Fruit fly (Drosophila melanogaster): ENCODE results near the gene CG10958.

The CG10958 gene

DNA sequence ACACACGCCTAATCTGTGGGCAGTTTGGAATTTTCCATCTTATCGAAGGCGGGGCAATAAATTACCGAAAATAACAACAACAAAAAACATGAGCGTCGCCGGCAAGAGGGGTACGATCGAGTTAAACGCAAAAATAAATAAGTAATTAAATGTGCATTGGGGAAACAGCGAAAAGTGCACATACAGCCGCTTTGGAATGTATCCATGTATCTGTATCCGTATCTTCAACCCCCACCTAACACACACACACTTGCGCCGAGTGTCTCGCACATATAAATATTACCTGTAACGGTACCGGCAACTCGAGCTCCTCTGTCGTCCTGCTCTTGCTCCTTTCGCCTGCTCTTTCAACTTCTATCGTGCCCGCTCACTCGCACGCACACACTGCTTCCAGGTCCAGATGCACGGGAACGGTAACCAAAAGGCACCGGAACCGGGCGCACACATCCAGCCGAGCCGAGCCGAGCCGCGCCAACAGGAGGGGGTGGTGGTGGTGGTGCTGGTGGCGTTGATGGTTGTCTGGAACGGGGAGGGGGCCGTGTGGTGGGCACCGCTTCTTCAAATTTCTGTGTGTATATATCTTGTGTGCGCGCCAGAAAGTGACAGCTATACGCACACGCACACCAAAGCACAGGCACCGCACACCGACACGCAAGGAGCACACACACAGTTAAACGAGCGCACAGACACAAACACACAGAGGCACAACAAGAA lies 9.4 kb downstream of the CG10958 start (continued):
- no peak for TF ChIP-seq CG17359 (tag; optimal IDR thresholded peaks at IDR 0.05)
- no peak for TF ChIP-seq oc (tag; optimal IDR thresholded peaks at IDR 0.05)
- TF ChIP-seq CG1832 (GFP tag; optimal IDR thresholded peaks at IDR 0.05) = peak; percentile 91
- TF ChIP-seq CG11085 (GFP tag; IDR thresholded peaks at IDR 0.05) = no peak
- TF ChIP-seq E2f2 (GFP tag; IDR thresholded peaks at IDR 0.05) = no peak
- no peak for TF ChIP-seq CG18262 (tag; optimal IDR thresholded peaks at IDR 0.05)
- 0 out of 2 replicates have a peak, but pooled peaks have one; percentile 8 for TF ChIP-seq unc-4 (GFP tag; IDR thresholded peaks at IDR 0.05; ENCODE audit: partially characterized antibody)
- peak; percentile 31 for TF ChIP-seq bcd (GFP tag; optimal IDR thresholded peaks at IDR 0.05)
- TF ChIP-seq Bteb2 (GFP tag; optimal IDR thresholded peaks at IDR 0.05) = no peak
- TF ChIP-seq D19B (GFP tag; optimal IDR thresholded peaks at IDR 0.05) = no peak
- TF ChIP-seq CG33557 (GFP tag; optimal IDR thresholded peaks at IDR 0.05) = no peak
- TF ChIP-seq HmgD (GFP tag; optimal IDR thresholded peaks at IDR 0.05) = peak; percentile 11
- TF ChIP-seq Camta (GFP tag; optimal IDR thresholded peaks at IDR 0.05) = no peak
- TF ChIP-seq Xbp1 (GFP tag; optimal IDR thresholded peaks at IDR 0.05) = peak; percentile 16
- no peak; the same call in 1 of the 2 replicates for TF ChIP-seq CG4730 (GFP tag; IDR thresholded peaks at IDR 0.05)
- peak; percentile 41; the same call in 1 of the 2 replicates for TF ChIP-seq slbo (GFP tag; IDR thresholded peaks at IDR 0.05)
- peak; percentile 19 for TF ChIP-seq Mad (GFP tag; optimal IDR thresholded peaks at IDR 0.05)
- TF ChIP-seq CG17361 (GFP tag; IDR thresholded peaks at IDR 0.05) = peak; percentile 31; the same call in 1 of the 3 replicates
- TF ChIP-seq CG12942 (GFP tag; optimal IDR thresholded peaks at IDR 0.05) = no peak
- TF ChIP-seq CG2712 (tag; optimal IDR thresholded peaks at IDR 0.05) = peak; percentile 23
- TF ChIP-seq Ets65A (GFP tag) = no peak
- no peak for TF ChIP-seq CG2875 (GFP tag; optimal IDR thresholded peaks at IDR 0.05)
- no peak for TF ChIP-seq CG9437 (GFP tag; optimal IDR thresholded peaks at IDR 0.05)
- no peak for TF ChIP-seq CG8388 (GFP tag; optimal IDR thresholded peaks at IDR 0.05)
- TF ChIP-seq HLH3B (GFP tag; IDR thresholded peaks at IDR 0.05) = no peak
- peak; percentile 6 for TF ChIP-seq CG6813 (GFP tag; optimal IDR thresholded peaks at IDR 0.05)
- no peak for TF ChIP-seq sima (GFP tag; optimal IDR thresholded peaks at IDR 0.05)
- TF ChIP-seq CG8478 (optimal IDR thresholded peaks at IDR 0.05) = peak; percentile 84
- TF ChIP-seq fru (optimal IDR thresholded peaks at IDR 0.05) = no peak
- no peak for TF ChIP-seq CG3838 (GFP tag; optimal IDR thresholded peaks at IDR 0.05)
- peak; percentile 64 for TF ChIP-seq Adf1 (GFP tag; IDR thresholded peaks at IDR 0.05)
- no peak for TF ChIP-seq CG9797 (GFP tag; optimal IDR thresholded peaks at IDR 0.05)
- no peak for TF ChIP-seq stc (GFP tag; IDR thresholded peaks at IDR 0.05)
- TF ChIP-seq GATAe (GFP tag; conservative IDR thresholded peaks at IDR 0.05) = no peak
- TF ChIP-seq ash1 (GFP tag; optimal IDR thresholded peaks at IDR 0.05) = no peak
- no peak for TF ChIP-seq pzg (GFP tag; optimal IDR thresholded peaks at IDR 0.05)
- peak; percentile 30 for TF ChIP-seq CG12299 (tag; optimal IDR thresholded peaks at IDR 0.05)
- TF ChIP-seq cg (GFP tag; optimal IDR thresholded peaks at IDR 0.05) = peak; percentile 99
- no peak for TF ChIP-seq pum (GFP tag; optimal IDR thresholded peaks at IDR 0.05)
- peak; percentile 69 for TF ChIP-seq MESR4 (GFP tag; optimal IDR thresholded peaks at IDR 0.05)
- no peak for TF ChIP-seq ab (GFP tag; optimal IDR thresholded peaks at IDR 0.05)
- TF ChIP-seq CG16813 (GFP tag; IDR thresholded peaks at IDR 0.05; ENCODE audit: partially characterized antibody) = no peak
- no peak for TF ChIP-seq Neu2 (GFP tag; optimal IDR thresholded peaks at IDR 0.05; ENCODE audit: borderline replicate concordance)
- TF ChIP-seq CG4360 (GFP tag; IDR thresholded peaks at IDR 0.05) = peak; percentile 53; the same call in 1 of the 2 replicates
- TF ChIP-seq z (GFP tag; IDR thresholded peaks at IDR 0.05) = no peak
- TF ChIP-seq ato (GFP tag; IDR thresholded peaks at IDR 0.05; ENCODE audit: partially characterized antibody) = no peak
- TF ChIP-seq CG31388 (GFP tag; optimal IDR thresholded peaks at IDR 0.05) = no peak
- TF ChIP-seq kay (GFP tag; optimal IDR thresholded peaks at IDR 0.05) = no peak
- TF ChIP-seq sr (GFP tag; IDR thresholded peaks at IDR 0.05) = no peak
- no peak for TF ChIP-seq CG1024 (GFP tag; IDR thresholded peaks at IDR 0.05)
- TF ChIP-seq Sox100B (GFP tag; optimal IDR thresholded peaks at IDR 0.05) = peak; percentile 9

Data from whole organism, embryonic.